1 fruit fly cellular context compared by ENCODE assay signal in the genomic region with DNA sequence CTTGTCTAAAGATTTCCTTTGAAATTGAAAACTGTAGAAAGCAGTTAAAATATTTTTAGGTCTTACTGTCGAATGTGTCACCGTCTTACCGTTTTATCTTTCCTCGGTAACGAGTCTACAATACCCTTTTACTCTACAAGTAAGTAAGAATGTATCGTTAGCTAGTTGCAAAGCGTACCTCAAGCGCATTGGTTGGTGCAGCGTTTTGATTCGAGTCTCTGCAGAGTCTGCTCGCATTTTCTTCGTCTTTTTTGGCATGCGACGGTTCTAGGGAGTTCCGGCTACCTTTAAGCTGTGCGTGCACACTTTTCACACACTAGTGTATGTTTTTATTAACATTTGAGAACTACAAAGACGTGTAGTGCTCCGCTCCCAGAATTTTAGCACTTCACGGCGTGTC.
A peak's percentile ranks its signal among the peaks of the same experiment; 100 is the strongest.
TF ChIP-seq lines count a peak whose summit lies in the region.

No protein-coding gene starts in this region.

TF ChIP-seq in whole organism, embryonic, 481 proteins besides CTCF, POLR2A, EP300 and RAD21 (continued from another document):
- TF ChIP-seq CG7786 (GFP tag; optimal IDR thresholded peaks at IDR 0.05; lab: Kevin White, UChicago) (no peak), kay (GFP tag; optimal IDR thresholded peaks at IDR 0.05; lab: Kevin White, UChicago) (no peak), CG8388 (GFP tag; optimal IDR thresholded peaks at IDR 0.05; lab: Kevin White, UChicago) (peak; percentile 76), CG2875 (GFP tag; optimal IDR thresholded peaks at IDR 0.05; lab: Kevin White, UChicago) (no peak), CG18476 (GFP tag; optimal IDR thresholded peaks at IDR 0.05; lab: Kevin White, UChicago) (no peak), Xbp1 (GFP tag; optimal IDR thresholded peaks at IDR 0.05; lab: Kevin White, UChicago) (no peak), bsh (GFP tag; optimal IDR thresholded peaks at IDR 0.05; lab: Kevin White, UChicago) (no peak), BEAF-32 (GFP tag; optimal IDR thresholded peaks at IDR 0.05; lab: Kevin White, UChicago) (no peak), NC2β (GFP tag; optimal IDR thresholded peaks at IDR 0.05; lab: Kevin White, UChicago) (no peak), CG1024 (GFP tag; IDR thresholded peaks at IDR 0.05; lab: Robert Waterston, UW) (no peak), NK7.1 (GFP tag; optimal IDR thresholded peaks at IDR 0.05; lab: Kevin White, UChicago) (no peak), CG6175 (GFP tag; IDR thresholded peaks at IDR 0.05; lab: Robert Waterston, UW) (no peak), luna (GFP tag; optimal IDR thresholded peaks at IDR 0.05; lab: Kevin White, UChicago) (no peak), ranshi (GFP tag; IDR thresholded peaks at IDR 0.05; lab: Robert Waterston, UW) (no peak), CG2712 (tag; optimal IDR thresholded peaks at IDR 0.05; lab: Kevin White, UChicago) (no peak), CG18011 (GFP tag; optimal IDR thresholded peaks at IDR 0.05; lab: Kevin White, UChicago) (no peak), CG34376 (GFP tag; optimal IDR thresholded peaks at IDR 0.05; lab: Kevin White, UChicago) (peak; percentile 24), CG33213 (GFP tag; optimal IDR thresholded peaks at IDR 0.05; lab: Kevin White, UChicago) (no peak), twi (tag; optimal IDR thresholded peaks at IDR 0.05; lab: Kevin White, UChicago) (no peak), D19A (tag; optimal IDR thresholded peaks at IDR 0.05; lab: Kevin White, UChicago) (peak; percentile 26), exex (tag; optimal IDR thresholded peaks at IDR 0.05; lab: Kevin White, UChicago) (peak; percentile 9), CG2120 (GFP tag; optimal IDR thresholded peaks at IDR 0.05; lab: Kevin White, UChicago) (no peak), CG2129 (GFP tag; IDR thresholded peaks at IDR 0.05; lab: Robert Waterston, UW; ENCODE audit: partially characterized antibody) (no peak), jing (GFP tag; optimal IDR thresholded peaks at IDR 0.05; lab: Kevin White, UChicago) (no peak)
